Worm (Caenorhabditis elegans): ENCODE data around the gene C49F5.13.
A peak's percentile ranks its signal among the peaks of the same experiment; 100 is the strongest.

Gene C49F5.13

DNA sequence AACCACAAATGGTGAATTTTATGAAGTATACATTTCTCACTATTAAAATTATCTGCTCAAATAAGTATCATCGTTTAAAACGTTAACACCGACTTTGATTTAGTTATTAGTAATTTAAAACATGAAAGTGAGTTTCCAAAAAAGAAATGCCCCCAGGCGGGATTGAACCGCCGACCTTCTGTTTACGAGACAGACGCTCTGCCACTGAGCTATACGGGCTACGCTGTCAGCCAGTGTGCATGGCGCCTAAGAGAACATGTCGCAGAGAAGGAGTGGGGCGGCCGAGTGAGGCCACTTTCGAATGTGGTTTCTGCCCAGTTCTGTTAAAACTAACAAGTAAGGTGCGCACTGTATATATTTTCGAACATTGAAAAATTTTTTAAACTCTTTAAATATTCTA is 26.3 kb upstream of the C49F5.13 start (continued):
- TF ChIP-seq ama-1 (optimal IDR thresholded peaks at IDR 0.05) = no peak
- TF ChIP-seq ama-1 (GFP tag; optimal IDR thresholded peaks at IDR 0.05) = peak in 1 of 2 experiments; percentile 25
- 0 out of 2 replicates have a peak, but pooled peaks have one; percentile 16 for TF ChIP-seq attf-3 (GFP tag; conservative IDR thresholded peaks at IDR 0.05)
- peak; percentile 31 for TF ChIP-seq F22D6.2 (tag; optimal IDR thresholded peaks at IDR 0.05)
- TF ChIP-seq lin-54 (GFP tag; optimal IDR thresholded peaks at IDR 0.05) = peak; percentile 50
- peak; percentile 86 for TF ChIP-seq nfyb-1 (GFP tag; IDR thresholded peaks at IDR 0.05)
- TF ChIP-seq nhr-90 (tag; optimal IDR thresholded peaks at IDR 0.05) = peak; percentile 61
- TF ChIP-seq rcor-1 (GFP tag; IDR thresholded peaks at IDR 0.05) = peak; percentile 81
- peak; percentile 32 for TF ChIP-seq atf-7 (tag; optimal IDR thresholded peaks at IDR 0.05)
- TF ChIP-seq nfya-1 (tag; optimal IDR thresholded peaks at IDR 0.05; ENCODE audit: borderline replicate concordance, insufficient read depth) = no peak
- peak; percentile 91 for TF ChIP-seq him-1 (tag; optimal IDR thresholded peaks at IDR 0.05)
- TF ChIP-seq snpc-1.1 (tag; optimal IDR thresholded peaks at IDR 0.05; ENCODE audit: insufficient read depth) = peak; percentile 53
- TF ChIP-seq lin-40 (tag; optimal IDR thresholded peaks at IDR 0.05) = peak; percentile 83
- peak; percentile 37 for TF ChIP-seq chd-7 (tag; optimal IDR thresholded peaks at IDR 0.05)
- peak; percentile 86 for TF ChIP-seq ztf-28 (GFP tag; IDR thresholded peaks at IDR 0.05)
- TF ChIP-seq unc-130 (GFP tag; optimal IDR thresholded peaks at IDR 0.05) = peak; percentile 32
- peak; percentile 96 for TF ChIP-seq tbp1 (GFP tag; optimal IDR thresholded peaks at IDR 0.05)
- TF ChIP-seq ztf-25 (GFP tag; IDR thresholded peaks at IDR 0.05) = peak; percentile 84; the same call in 1 of the 2 replicates
- peak; percentile 82 for TF ChIP-seq rpc-1 (optimal IDR thresholded peaks at IDR 0.05)
- peak; percentile 86 for TF ChIP-seq rpc-1 (tag; optimal IDR thresholded peaks at IDR 0.05)
- TF ChIP-seq mes-4 (tag; optimal IDR thresholded peaks at IDR 0.05) = peak; percentile 59
- peak in 1 of 2 experiments; percentile 54 for TF ChIP-seq let-607 (tag; optimal IDR thresholded peaks at IDR 0.05)
- no peak for TF ChIP-seq cebp-2 (GFP tag; IDR thresholded peaks at IDR 0.05)
- peak; percentile 43 for TF ChIP-seq attf-5 (GFP tag; optimal IDR thresholded peaks at IDR 0.05)
- 0 out of 2 replicates have a peak, but pooled peaks have one; percentile 25 for TF ChIP-seq cebp-1 (GFP tag; IDR thresholded peaks at IDR 0.05)
- peak; percentile 73 for TF ChIP-seq cebp-1 (tag; optimal IDR thresholded peaks at IDR 0.05)
- TF ChIP-seq F52B5.7 (tag; optimal IDR thresholded peaks at IDR 0.05) = peak; percentile 66
- peak; percentile 84 for TF ChIP-seq snpc-1.3 (tag; optimal IDR thresholded peaks at IDR 0.05; ENCODE audit: insufficient read depth)
- TF ChIP-seq T26A5.8 (tag; optimal IDR thresholded peaks at IDR 0.05) = peak; percentile 49
- TF ChIP-seq madf-3 (GFP tag; IDR thresholded peaks at IDR 0.05) = no peak
- no peak for TF ChIP-seq C17E4.6 (GFP tag; IDR thresholded peaks at IDR 0.05)
- TF ChIP-seq B0261.1 (tag; optimal IDR thresholded peaks at IDR 0.05) = peak; percentile 90
- TF ChIP-seq hlh-26 (GFP tag; conservative IDR thresholded peaks at IDR 0.05) = no peak
- TF ChIP-seq aptf-2 (GFP tag; conservative IDR thresholded peaks at IDR 0.05) = 0 out of 2 replicates have a peak, but pooled peaks have one; percentile 42
- TF ChIP-seq aptf-3 (GFP tag; IDR thresholded peaks at IDR 0.05) = no peak
- peak; percentile 84 for TF ChIP-seq die-1 (tag; optimal IDR thresholded peaks at IDR 0.05)
- peak; percentile 76; the same call in 1 of the 2 replicates for TF ChIP-seq Y56A3A.18 (GFP tag; IDR thresholded peaks at IDR 0.05)
- TF ChIP-seq attf-6 (GFP tag; IDR thresholded peaks at IDR 0.05) = 0 out of 2 replicates have a peak, but pooled peaks have one; percentile 12
- peak; percentile 45 for TF ChIP-seq F23B12.7 (tag; optimal IDR thresholded peaks at IDR 0.05; ENCODE audit: insufficient read depth)
- peak; percentile 82 for TF ChIP-seq hmg-1.2 (GFP tag; IDR thresholded peaks at IDR 0.05)
- peak; percentile 25 for TF ChIP-seq T07F8.4 (tag; optimal IDR thresholded peaks at IDR 0.05)
- no peak for TF ChIP-seq nhr-27 (tag; optimal IDR thresholded peaks at IDR 0.05)
- peak; percentile 82 for TF ChIP-seq egl-44 (GFP tag; IDR thresholded peaks at IDR 0.05)
- peak; percentile 69 for TF ChIP-seq ceh-27 (GFP tag; optimal IDR thresholded peaks at IDR 0.05)
- TF ChIP-seq B0035.1 (tag; optimal IDR thresholded peaks at IDR 0.05) = no peak
- TF ChIP-seq ccch-3 (GFP tag; optimal IDR thresholded peaks at IDR 0.05) = no peak
- TF ChIP-seq hrde-1 (tag; optimal IDR thresholded peaks at IDR 0.05; ENCODE audit: borderline replicate concordance) = peak; percentile 18
- TF ChIP-seq gei-17 (GFP tag; optimal IDR thresholded peaks at IDR 0.05) = peak; percentile 89

Measured in whole organism, young adult.